Fruit fly (Drosophila melanogaster) whole organism: ENCODE measurements around the gene CG12035.

ENCODE experiments used
- CG8478 ChIP-seq: fragments of >200 bp; optimal IDR thresholded peaks from 2 replicates; lab custom pipeline; 2018; ENCODE audit warnings: inconsistent platforms
- Dll ChIP-seq: fragments of >200 bp; optimal IDR thresholded peaks from 2 replicates; lab custom pipeline; 2017
- EcR ChIP-seq, 2 experiments: fragments of >200 bp; optimal IDR thresholded peaks; 2 replicates each; lab custom pipeline; 2017; ENCODE audit warnings: missing biosample characterization in 2 of 2, missing genetic modification characterization in 2 of 2, missing genetic modification reagents in 2 of 2
- pan ChIP-seq: fragments of >200 bp; optimal IDR thresholded peaks from 2 replicates; lab custom pipeline; 2017
- psq ChIP-seq: fragments of >200 bp; optimal IDR thresholded peaks from 2 replicates; lab custom pipeline; 2017
- usp ChIP-seq: fragments of >200 bp; optimal IDR thresholded peaks from 2 replicates; lab custom pipeline; 2017; ENCODE audit warnings: missing biosample characterization, missing genetic modification characterization, mixed read lengths

CG12035 gene

DNA sequence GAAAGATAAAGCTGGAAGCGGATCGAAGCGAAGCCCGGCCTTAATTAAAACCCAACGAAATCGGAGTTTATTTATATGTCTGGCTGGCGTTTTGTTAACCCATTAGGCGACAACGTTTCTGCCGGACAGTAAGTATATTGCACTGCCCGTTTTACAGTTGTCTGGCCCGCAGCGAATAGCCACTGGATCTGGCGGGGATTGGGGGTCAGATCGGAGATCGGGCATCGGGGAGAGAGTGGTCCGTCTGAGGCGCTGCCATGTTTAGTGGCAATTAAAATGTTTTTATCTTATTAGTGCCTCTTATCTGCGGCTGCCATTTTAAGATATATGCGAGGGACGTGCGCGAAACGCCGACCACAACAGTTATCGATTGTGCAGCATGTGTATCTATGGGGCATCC, 15.0 kb upstream of the CG12035 start:
- no peak for TF ChIP-seq CG8478
- TF ChIP-seq pan (lab: Kevin White, UChicago): no peak
- no peak for TF ChIP-seq psq (lab: Kevin White, UChicago)
- TF ChIP-seq EcR (GFP tag; optimal IDR thresholded peaks at IDR 0.05; lab: Kevin White, UChicago): no peak
- TF ChIP-seq Dll: no peak
- no peak for TF ChIP-seq usp (GFP tag; lab: Kevin White, UChicago)

DNA sequence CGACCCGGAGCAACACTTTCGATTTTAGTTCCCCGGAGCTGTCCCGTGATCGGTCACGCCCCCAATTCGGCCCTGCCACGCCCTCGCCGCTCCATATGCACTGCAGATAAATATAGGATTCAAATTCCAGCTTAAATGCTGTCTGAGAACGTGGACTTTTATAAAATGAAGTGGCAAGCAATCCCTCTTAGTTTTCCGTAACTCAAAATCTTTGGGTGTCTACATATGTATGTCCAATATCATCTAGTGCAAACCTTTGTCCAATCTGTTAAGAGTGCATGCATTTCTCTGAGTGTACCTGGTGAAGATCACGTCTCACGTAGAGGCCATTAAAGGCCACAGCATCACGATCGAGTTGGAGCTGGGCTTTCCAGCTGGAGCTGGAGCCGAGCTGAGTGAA, 13.6 kb upstream of the CG12035 start:
- TF ChIP-seq Dll (no peak), usp (GFP tag; lab: Kevin White, UChicago) (no peak), CG8478 (no peak), pan (lab: Kevin White, UChicago) (no peak), EcR (GFP tag; optimal IDR thresholded peaks at IDR 0.05; lab: Kevin White, UChicago) (no peak), psq (lab: Kevin White, UChicago) (no peak)

DNA sequence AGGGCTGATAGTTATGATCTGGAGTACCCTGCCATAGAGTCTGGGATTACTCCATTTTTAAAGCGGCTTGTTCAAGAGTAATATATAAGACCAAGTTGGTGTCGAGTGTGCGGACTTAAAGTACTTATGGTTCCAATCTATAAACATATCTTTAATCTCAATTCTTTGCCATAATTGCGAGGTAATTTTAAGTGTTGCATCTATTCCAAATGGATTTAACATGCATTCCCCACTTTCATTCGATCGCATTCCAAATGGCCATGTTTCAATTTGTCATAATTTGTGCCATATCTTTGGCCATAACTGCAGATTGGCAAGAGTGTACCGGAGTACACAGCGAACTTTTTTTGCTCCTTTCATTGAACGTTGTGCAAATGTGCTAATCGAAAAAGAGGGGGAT, 13.0 kb upstream of the CG12035 start:
- TF ChIP-seq EcR (GFP tag; optimal IDR thresholded peaks at IDR 0.05; lab: Kevin White, UChicago): no peak
- TF ChIP-seq usp (GFP tag; lab: Kevin White, UChicago): no peak
- no peak for TF ChIP-seq CG8478
- TF ChIP-seq pan (lab: Kevin White, UChicago): no peak
- TF ChIP-seq Dll: no peak
- no peak for TF ChIP-seq psq (lab: Kevin White, UChicago)

DNA sequence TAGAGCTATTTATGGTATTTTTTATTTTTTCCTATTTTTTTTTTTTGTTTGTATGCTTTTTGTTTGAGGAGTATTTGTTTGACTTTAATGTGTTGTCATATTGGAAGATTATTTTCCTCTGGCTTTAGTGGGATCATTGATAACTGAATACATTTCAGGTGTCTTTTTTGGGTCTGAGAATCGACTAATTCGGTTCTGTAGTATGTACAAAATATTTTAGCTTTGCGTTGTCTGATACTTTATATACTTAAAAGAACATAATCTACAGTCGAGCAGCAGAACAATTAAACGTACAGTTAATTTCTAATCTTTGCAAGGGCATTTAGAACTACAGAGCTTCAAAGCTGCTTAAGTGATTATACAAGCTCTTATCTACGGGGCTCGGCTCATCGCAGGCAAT, 1.1 kb upstream of the CG12035 start, which contains the start of gene CG18171:
Gene CG18171 (minus strand): TSS at position 101 of the 400 bp plus-strand sequence.
- no peak for TF ChIP-seq EcR (GFP tag; optimal IDR thresholded peaks at IDR 0.05; lab: Kevin White, UChicago)
- no peak for TF ChIP-seq usp (GFP tag; lab: Kevin White, UChicago)
- TF ChIP-seq CG8478: no peak
- TF ChIP-seq pan (lab: Kevin White, UChicago): no peak
- no peak for TF ChIP-seq Dll
- TF ChIP-seq psq (lab: Kevin White, UChicago): no peak

DNA sequence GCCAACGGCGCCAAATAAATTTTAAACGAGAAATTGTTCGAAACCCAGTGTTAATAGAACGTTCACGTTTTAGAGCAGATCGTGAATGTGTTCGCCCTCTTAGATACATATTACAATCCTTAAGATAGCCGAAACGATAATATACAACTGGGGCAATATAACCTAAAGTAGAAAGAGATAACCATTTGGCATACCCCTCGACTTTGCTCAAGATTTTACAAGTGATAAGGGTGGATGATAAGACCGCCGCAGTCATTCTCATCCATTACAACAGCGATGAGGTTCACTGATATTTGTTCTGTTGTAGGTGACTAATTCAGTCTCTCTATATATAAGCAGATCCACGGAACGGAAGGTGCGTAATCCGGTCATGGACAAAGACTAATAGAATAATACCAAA, 2.6 kb downstream of the CG12035 start:
- TF ChIP-seq EcR (GFP tag; optimal IDR thresholded peaks at IDR 0.05; lab: Kevin White, UChicago) (no peak), psq (lab: Kevin White, UChicago) (no peak), usp (GFP tag; lab: Kevin White, UChicago) (no peak), Dll (no peak), CG8478 (no peak), pan (lab: Kevin White, UChicago) (no peak)

DNA sequence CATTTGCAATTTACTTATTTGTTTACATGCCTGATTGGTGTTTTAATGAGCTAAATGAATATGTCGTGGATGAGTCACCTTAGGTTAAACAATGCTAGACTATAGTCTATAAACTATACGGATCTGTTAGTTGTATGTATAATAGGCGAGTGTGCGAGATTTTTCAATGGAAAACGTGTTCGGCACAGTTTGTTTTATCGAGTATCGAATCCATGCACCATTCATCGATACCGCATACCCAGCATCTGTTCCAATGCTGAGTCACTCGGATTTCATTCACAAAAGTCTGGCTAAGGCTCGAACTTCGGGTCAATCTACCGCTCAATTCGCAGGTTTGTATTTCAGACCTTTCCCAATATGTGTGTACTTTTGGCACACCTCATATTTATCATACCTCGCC, 3.2 kb downstream of the CG12035 start:
- no peak for TF ChIP-seq pan (lab: Kevin White, UChicago)

DNA sequence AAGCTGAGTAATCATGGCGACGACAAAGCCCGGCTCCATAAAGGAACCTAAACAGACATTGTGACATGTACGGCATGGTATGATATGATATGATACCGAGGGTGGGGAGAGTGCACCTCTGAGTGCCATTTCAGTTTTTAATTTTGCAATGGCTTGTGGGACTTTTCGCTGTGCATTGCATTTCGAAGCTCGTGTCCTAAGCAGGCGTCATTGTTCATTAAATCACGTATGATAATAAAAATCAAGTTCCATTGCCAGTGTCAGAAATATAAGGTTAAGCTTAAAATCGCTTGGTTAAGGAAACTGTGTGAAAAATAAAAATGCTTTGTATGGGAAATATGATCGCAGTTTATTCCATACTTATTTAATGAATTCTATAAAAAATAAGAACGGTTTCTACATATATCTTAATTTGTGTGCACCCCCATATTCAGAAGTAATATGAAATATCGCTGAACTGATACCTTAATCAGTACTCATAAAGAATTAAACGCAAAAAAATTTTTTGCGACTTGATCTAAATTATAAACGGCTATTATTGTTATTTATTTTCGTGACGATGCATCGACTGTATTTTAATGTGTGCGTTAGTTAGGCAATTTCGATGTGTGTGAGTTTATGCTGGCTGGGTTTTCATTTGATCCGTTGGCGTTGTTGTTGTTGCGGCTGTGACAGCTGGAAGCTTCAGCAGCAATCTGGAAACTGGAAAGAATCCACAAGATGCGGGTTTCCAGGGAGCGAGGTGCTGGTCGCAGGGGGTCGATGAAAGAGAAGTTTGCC, 5.4 kb downstream of the CG12035 start:
- TF ChIP-seq CG8478 (no peak), Dll (no peak), pan (lab: Kevin White, UChicago) (no peak), usp (GFP tag; lab: Kevin White, UChicago) (no peak), psq (lab: Kevin White, UChicago) (no peak), EcR (GFP tag; optimal IDR thresholded peaks at IDR 0.05; lab: Kevin White, UChicago) (no peak)

DNA sequence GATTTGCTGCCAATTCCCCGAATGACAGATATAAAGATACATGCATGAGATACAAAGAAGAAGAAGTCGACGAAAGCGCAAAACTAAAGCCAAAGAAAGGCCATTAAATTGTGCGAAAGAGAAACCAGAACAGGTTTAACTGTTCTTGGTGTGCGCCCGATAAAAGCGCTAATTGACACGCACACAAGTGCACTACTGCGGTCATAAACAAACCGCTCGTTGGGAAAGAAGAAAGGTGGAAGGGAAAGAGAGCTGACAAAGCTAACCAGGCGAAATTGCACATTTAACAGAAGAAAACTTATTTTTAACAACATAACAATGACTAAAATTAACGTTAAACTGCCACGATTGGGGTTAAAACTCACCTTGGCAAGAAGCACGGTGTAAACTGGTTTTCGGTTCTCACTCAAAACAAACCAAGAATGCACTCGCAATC, 6.0 kb downstream of the CG12035 start:
- TF ChIP-seq Dll (no peak), pan (lab: Kevin White, UChicago) (no peak), psq (lab: Kevin White, UChicago) (no peak), CG8478 (no peak), EcR (GFP tag; optimal IDR thresholded peaks at IDR 0.05; lab: Kevin White, UChicago) (no peak), usp (GFP tag; lab: Kevin White, UChicago) (no peak)

DNA sequence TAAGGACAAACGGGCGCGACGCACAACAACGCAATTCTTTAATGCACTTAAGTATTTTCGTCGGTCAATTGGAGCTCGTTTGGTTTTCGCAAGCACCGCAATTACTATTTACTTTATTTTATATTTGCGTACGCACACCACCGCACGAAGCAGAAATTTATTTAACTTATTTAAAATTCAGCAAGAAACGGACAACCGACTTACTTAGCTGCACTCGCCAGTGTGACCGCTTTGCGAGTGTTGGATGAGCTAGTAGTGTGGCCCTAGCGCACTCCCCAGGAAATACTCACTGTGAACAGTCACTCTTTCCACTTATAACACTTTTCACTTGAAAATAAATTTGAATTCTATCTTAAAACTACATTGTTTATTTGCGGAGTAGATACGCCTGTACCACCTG, 6.7 kb downstream of the CG12035 start, which contains the start of gene drpr:
Gene drpr (minus strand): TSS at position 235 of the 400 bp plus-strand sequence.
- TF ChIP-seq EcR (GFP tag; optimal IDR thresholded peaks at IDR 0.05; lab: Kevin White, UChicago) (no peak), Dll (no peak), CG8478 (no peak), usp (GFP tag; lab: Kevin White, UChicago) (no peak), pan (lab: Kevin White, UChicago) (no peak), psq (lab: Kevin White, UChicago) (no peak)

DNA sequence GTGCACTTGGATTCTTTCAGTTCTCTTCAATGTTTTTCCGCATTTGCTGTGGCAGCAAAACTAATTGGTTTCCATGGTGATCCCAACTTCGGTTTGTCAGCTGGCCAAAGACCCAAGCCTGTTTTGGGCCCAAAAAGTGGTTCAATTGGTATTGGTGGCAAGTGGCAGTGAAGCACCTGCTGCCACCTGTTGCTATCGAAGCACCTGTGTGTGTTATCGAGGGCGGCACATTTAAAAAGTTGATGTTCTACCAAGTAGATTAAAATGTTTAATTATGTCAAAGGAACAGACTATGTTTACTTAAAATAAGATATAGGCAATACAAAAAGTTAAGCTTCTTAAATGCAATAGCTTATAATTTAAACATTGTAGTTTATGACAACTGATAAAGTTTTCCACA, 11.4 kb downstream of the CG12035 start, which contains the start of gene Oseg4:
Gene Oseg4 (minus strand): TSS at position 165 of the 400 bp plus-strand sequence.
- TF ChIP-seq CG8478: no peak
- TF ChIP-seq psq (lab: Kevin White, UChicago): no peak
- TF ChIP-seq usp (GFP tag; lab: Kevin White, UChicago): no peak
- TF ChIP-seq Dll: no peak
- TF ChIP-seq EcR (GFP tag; optimal IDR thresholded peaks at IDR 0.05; lab: Kevin White, UChicago): no peak
- TF ChIP-seq pan (lab: Kevin White, UChicago): no peak

DNA sequence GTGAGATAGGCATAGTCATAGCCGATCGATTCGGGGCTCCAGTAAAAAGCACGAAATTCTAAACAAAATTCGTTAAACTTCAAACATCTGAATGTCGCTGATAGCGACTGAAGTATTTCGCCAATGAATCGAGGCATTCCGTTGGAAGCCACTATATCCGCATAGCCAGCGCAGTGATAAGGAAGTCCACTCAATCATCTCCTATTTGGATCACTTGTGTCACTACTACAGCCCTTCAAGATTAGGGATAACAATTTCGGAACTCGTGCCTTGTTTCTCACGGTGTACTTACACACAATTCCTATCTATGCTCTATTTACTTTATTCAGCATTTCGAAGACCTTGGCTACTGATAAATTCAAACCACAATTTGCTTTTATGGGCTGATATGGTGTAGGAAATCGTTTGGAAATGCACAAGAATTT, 13.7 kb downstream of the CG12035 start, which contains the start of gene PIG-Wb:
Gene PIG-Wb (minus strand): TSS at position 209 of the 425 bp plus-strand sequence.
- no peak for TF ChIP-seq pan (lab: Kevin White, UChicago)
- no peak for TF ChIP-seq CG8478
- TF ChIP-seq usp (GFP tag; lab: Kevin White, UChicago): no peak
- TF ChIP-seq Dll: no peak
- TF ChIP-seq psq (lab: Kevin White, UChicago): no peak
- no peak for TF ChIP-seq EcR (GFP tag; optimal IDR thresholded peaks at IDR 0.05; lab: Kevin White, UChicago)
